ENCODE assay signal across 1 fruit fly cellular context in the genomic region with DNA sequence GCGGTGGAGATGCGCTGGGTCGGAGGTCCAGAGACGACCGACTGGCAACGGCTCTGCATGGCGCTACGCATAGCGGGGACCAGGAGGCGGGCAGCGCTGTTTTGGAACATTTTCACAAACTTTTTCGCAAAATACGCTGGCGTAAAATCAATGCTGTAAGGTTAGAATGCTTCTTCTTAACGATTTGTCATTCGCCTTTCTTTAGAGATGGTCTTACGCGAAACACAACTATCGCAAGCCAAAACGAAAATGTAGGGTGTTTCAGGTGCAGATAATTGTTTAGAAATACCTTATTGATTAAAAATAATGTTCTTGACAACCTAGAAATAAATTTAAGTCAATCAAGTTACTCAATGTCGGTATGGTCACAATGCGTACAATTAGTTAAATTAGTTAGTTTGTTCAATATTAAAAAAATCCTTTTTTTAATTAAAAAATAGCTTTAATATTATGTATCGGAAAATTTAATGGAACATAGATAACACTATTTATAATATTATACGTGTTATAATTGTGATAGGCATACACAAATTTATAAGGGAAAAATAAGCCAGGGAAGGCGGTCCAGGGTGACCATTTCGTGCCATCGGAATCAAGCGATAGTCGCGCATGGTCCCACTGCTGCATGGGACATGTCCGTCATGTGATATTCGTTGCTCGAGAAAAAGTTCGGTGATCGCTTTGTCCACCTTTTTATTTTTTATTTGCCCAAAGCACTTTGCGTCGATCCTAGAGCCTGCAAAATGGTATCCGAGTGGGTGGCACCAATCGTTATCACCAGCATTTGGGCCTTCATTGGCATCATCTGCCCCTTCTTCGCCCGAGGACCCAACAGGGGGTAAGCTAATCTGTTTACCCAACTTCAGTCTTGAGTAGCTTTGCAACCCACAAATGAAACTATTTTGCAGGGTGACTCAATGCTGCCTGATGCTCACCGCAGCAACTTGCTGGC.
TF ChIP-seq lines count a peak whose summit lies in the region.

A gene (minus strand): TSS at position 203 of the 952 bp plus-strand sequence.
A gene (plus strand): TSS at position 618 of the 952 bp plus-strand sequence.

TF ChIP-seq in whole organism, embryonic, 481 proteins besides CTCF, POLR2A, EP300 and RAD21 (continued from another document):
- peak; percentile 25 for TF ChIP-seq CG9609 (GFP tag; optimal IDR thresholded peaks at IDR 0.05; lab: Kevin White, UChicago)
- no peak for TF ChIP-seq CG1233 (GFP tag; optimal IDR thresholded peaks at IDR 0.05; lab: Kevin White, UChicago)
- TF ChIP-seq CG1603 (tag; optimal IDR thresholded peaks at IDR 0.05; lab: Kevin White, UChicago), result peak; percentile 59
- TF ChIP-seq p53 (GFP tag; optimal IDR thresholded peaks at IDR 0.05; lab: Kevin White, UChicago), result no peak
- TF ChIP-seq Oli (tag; optimal IDR thresholded peaks at IDR 0.05; lab: Kevin White, UChicago), result no peak
- no peak for TF ChIP-seq Spps (tag; optimal IDR thresholded peaks at IDR 0.05; lab: Kevin White, UChicago)
- TF ChIP-seq oc (tag; optimal IDR thresholded peaks at IDR 0.05; lab: Kevin White, UChicago), result no peak
- peak; percentile 78 for TF ChIP-seq nmo (GFP tag; optimal IDR thresholded peaks at IDR 0.05; lab: Kevin White, UChicago)
- TF ChIP-seq CG10431 (GFP tag; optimal IDR thresholded peaks at IDR 0.05; lab: Kevin White, UChicago), result no peak
- TF ChIP-seq hkb (optimal IDR thresholded peaks at IDR 0.05; lab: Kevin White, UChicago), result no peak
- peak; percentile 27; the same call in 1 of the 2 replicates for TF ChIP-seq hkb (GFP tag; IDR thresholded peaks at IDR 0.05; lab: Robert Waterston, UW)
- no peak for TF ChIP-seq B-H1 (GFP tag; IDR thresholded peaks at IDR 0.05; lab: Robert Waterston, UW)
- TF ChIP-seq ato (GFP tag; IDR thresholded peaks at IDR 0.05; lab: Robert Waterston, UW; ENCODE audit: partially characterized antibody), result peak; percentile 48; the same call in 1 of the 2 replicates
- TF ChIP-seq ab (GFP tag; optimal IDR thresholded peaks at IDR 0.05; lab: Kevin White, UChicago), result peak; percentile 32
- no peak for TF ChIP-seq kni (GFP tag; optimal IDR thresholded peaks at IDR 0.05; lab: Kevin White, UChicago)
- peak; percentile 64 for TF ChIP-seq CG8281 (tag; optimal IDR thresholded peaks at IDR 0.05; lab: Kevin White, UChicago)
